Worm (Caenorhabditis elegans) whole organism, L4 larva: ENCODE data around the gene C34B4.5.

Experiments used
- F10B5.3 ChIP-seq: sonication (generic microtip); optimal IDR thresholded peaks from 2 replicates; lab custom pipeline; 2016; ENCODE audit warnings: mild to moderate bottlenecking, missing genetic modification characterization, missing compliant biosample characterization
- F49E8.2 ChIP-seq: sonication (generic microtip); optimal IDR thresholded peaks from 2 replicates; lab custom pipeline; 2016; ENCODE audit warnings: missing compliant biosample characterization, mild to moderate bottlenecking, missing genetic modification characterization, borderline replicate concordance
- R02D3.7 ChIP-seq: fragments of 150-350 bp; sonication (generic microtip); optimal IDR thresholded peaks from 3 replicates; lab custom pipeline; 2014; ENCODE audit warnings: missing biosample characterization, missing genetic modification characterization
- T26A8.4 ChIP-seq: fragments of 200-800 bp; sonication (Bioruptor generic); IDR thresholded peaks from 2 replicates; pipeline ENCODE4 v1.3.6; 2022; ENCODE audit warnings: missing genetic modification characterization, missing compliant biosample characterization
- Y75B8A.6 ChIP-seq: fragments of 200-800 bp; sonication (Bioruptor generic); IDR thresholded peaks from 2 replicates; pipeline ENCODE4 v1.3.6; 2022; ENCODE audit warnings: missing genetic modification reagents, missing genetic modification characterization, missing compliant biosample characterization
- ZK337.2 ChIP-seq: fragments of 200-800 bp; sonication (Bioruptor generic); IDR thresholded peaks from 2 replicates; pipeline ENCODE4 v1.3.6; 2022; ENCODE audit warnings: missing genetic modification reagents, missing genetic modification characterization, missing compliant biosample characterization
- aha-1 ChIP-seq: fragments of 150-350 bp; peaks from one replicate; lab custom pipeline; 2014; ENCODE audit warnings: missing biosample characterization, missing genetic modification characterization
- aly-2 ChIP-seq: sonication (generic microtip); optimal IDR thresholded peaks from 2 replicates; lab custom pipeline; 2018; ENCODE audit warnings: missing biosample characterization, missing genetic modification characterization
- arid-1 ChIP-seq: fragments of 200-800 bp; sonication (Bioruptor generic); conservative IDR thresholded peaks from 2 replicates; pipeline ENCODE4 v1.3.6; 2022; ENCODE audit warnings: missing genetic modification reagents, missing genetic modification characterization, missing compliant biosample characterization
- ceh-28 ChIP-seq: fragments of 150-350 bp; optimal IDR thresholded peaks from 2 replicates; lab custom pipeline; 2014; ENCODE audit warnings: missing biosample characterization, missing genetic modification reagents, missing genetic modification characterization
- ceh-32 ChIP-seq: sonication (generic microtip); optimal IDR thresholded peaks from 2 replicates; lab custom pipeline; 2016; ENCODE audit warnings: mild to moderate bottlenecking, missing genetic modification characterization, missing compliant biosample characterization; ENCODE audit not compliant: poor library complexity
- ceh-62 ChIP-seq: sonication (generic microtip); optimal IDR thresholded peaks from 2 replicates; lab custom pipeline; 2017; ENCODE audit warnings: missing biosample characterization, missing genetic modification characterization
- ces-1 ChIP-seq: fragments of 150-350 bp; sonication (generic microtip); optimal IDR thresholded peaks from 4 replicates; lab custom pipeline; 2014; ENCODE audit warnings: missing biosample characterization, missing genetic modification reagents, missing genetic modification characterization
- cey-2 ChIP-seq: sonication (generic microtip); optimal IDR thresholded peaks from 3 replicates; lab custom pipeline; 2017; ENCODE audit warnings: missing genetic modification characterization, mild to moderate bottlenecking, missing compliant biosample characterization, antibody characterized with exemption, borderline replicate concordance; ENCODE audit not compliant: insufficient read depth
- ctbp-1 ChIP-seq: fragments of 200-800 bp; sonication (Bioruptor generic); IDR thresholded peaks from 2 replicates; pipeline ENCODE4 v1.3.6; 2022; ENCODE audit warnings: missing genetic modification reagents, missing genetic modification characterization, missing compliant biosample characterization
- daf-8 ChIP-seq: fragments of 200-800 bp; sonication (Bioruptor generic); IDR thresholded peaks from 2 replicates; pipeline ENCODE4 v1.3.6; 2022; ENCODE audit warnings: missing genetic modification characterization, missing compliant biosample characterization
- dmd-9 ChIP-seq: fragments of 200-800 bp; sonication (Bioruptor generic); IDR thresholded peaks from 2 replicates; pipeline ENCODE4 v1.3.6; 2022; ENCODE audit warnings: missing genetic modification reagents, missing genetic modification characterization, missing compliant biosample characterization
- egl-27 ChIP-seq: sonication (generic microtip); optimal IDR thresholded peaks from 3 replicates; lab custom pipeline; 2017; ENCODE audit warnings: missing biosample characterization, missing genetic modification reagents, missing genetic modification characterization
- egl-43 ChIP-seq: fragments of 200-800 bp; sonication (Bioruptor generic); IDR thresholded peaks from 2 replicates; pipeline ENCODE4 v1.3.6; 2022; ENCODE audit warnings: missing genetic modification reagents, missing genetic modification characterization, missing compliant biosample characterization
- fkh-10 ChIP-seq: fragments of 150-350 bp; optimal IDR thresholded peaks from 2 replicates; lab custom pipeline; 2014; ENCODE audit warnings: missing biosample characterization, missing genetic modification reagents, missing genetic modification characterization
- gei-8 ChIP-seq: fragments of 200-800 bp; sonication (Bioruptor generic); optimal IDR thresholded peaks from 2 replicates; lab custom pipeline; 2018; ENCODE audit warnings: mild to moderate bottlenecking, missing genetic modification characterization, missing compliant biosample characterization
- hif-1 ChIP-seq, 2 experiments: sonication (generic microtip); optimal IDR thresholded peaks; 2 replicates each; lab custom pipeline; 2016 to 2017; ENCODE audit warnings: missing compliant biosample characterization in 2 of 2, missing genetic modification characterization in 2 of 2, missing genetic modification reagents in 2 of 2, missing genotype in 2 of 2, mild to moderate bottlenecking in 1 of 2
- hlh-11 ChIP-seq: fragments of 200-800 bp; sonication (Bioruptor generic); optimal IDR thresholded peaks from 2 replicates; lab custom pipeline; 2018; ENCODE audit warnings: mild to moderate bottlenecking, missing genetic modification characterization, missing compliant biosample characterization
- hmg-1.1 ChIP-seq: fragments of 200-800 bp; sonication (Bioruptor generic); IDR thresholded peaks from 2 replicates; pipeline ENCODE4 v1.3.6; 2022; ENCODE audit warnings: missing genetic modification reagents, missing genetic modification characterization, missing compliant biosample characterization
- lin-29 ChIP-seq: fragments of 200-800 bp; sonication (Bioruptor generic); IDR thresholded peaks from 2 replicates; pipeline ENCODE4 v1.3.6; 2022; ENCODE audit warnings: missing genetic modification reagents, missing genetic modification characterization, missing compliant biosample characterization
- lin-38 ChIP-seq: fragments of 200-800 bp; sonication (Bioruptor generic); IDR thresholded peaks from 2 replicates; pipeline ENCODE4 v1.3.6; 2022; ENCODE audit warnings: missing genetic modification reagents, missing genetic modification characterization, missing compliant biosample characterization
- lir-3 ChIP-seq: sonication (generic microtip); optimal IDR thresholded peaks from 2 replicates; lab custom pipeline; 2016; ENCODE audit warnings: mild to moderate bottlenecking, missing genetic modification characterization, missing compliant biosample characterization
- lsy-2 ChIP-seq, 2 experiments: fragments of 150-350 bp in 1 of 2; sonication (generic microtip) in 1 of 2; optimal IDR thresholded peaks; 2 replicates each; lab custom pipeline; 2014 to 2017; ENCODE audit warnings: missing biosample characterization in 2 of 2, missing genetic modification characterization in 2 of 2
- mdl-1 ChIP-seq, 2 experiments: fragments of 150-350 bp in 1 of 2; sonication (generic microtip) in 1 of 2; optimal IDR thresholded peaks; 2 replicates each; lab custom pipeline; 2014 to 2017; ENCODE audit warnings: missing biosample characterization in 2 of 2, missing genetic modification characterization in 2 of 2
- mdt-29 ChIP-seq: fragments of 200-800 bp; sonication (Bioruptor generic); IDR thresholded peaks from 2 replicates; pipeline ENCODE4 v1.3.6; 2022; ENCODE audit warnings: missing genetic modification reagents, missing genetic modification characterization, missing compliant biosample characterization
- mep-1 ChIP-seq: fragments of 150-350 bp; sonication (generic microtip); optimal IDR thresholded peaks from 3 replicates; lab custom pipeline; 2014; ENCODE audit warnings: missing biosample characterization, missing genetic modification characterization
- mes-2 ChIP-seq: sonication (generic microtip); optimal IDR thresholded peaks from 2 replicates; lab custom pipeline; 2016; ENCODE audit warnings: missing genotype, mild to moderate bottlenecking, missing genetic modification characterization, missing compliant biosample characterization; ENCODE audit not compliant: poor library complexity, severe bottlenecking
- mxl-2 ChIP-seq: fragments of 200-800 bp; sonication (Bioruptor generic); conservative IDR thresholded peaks from 2 replicates; pipeline ENCODE4 v1.3.6; 2022; ENCODE audit warnings: missing genetic modification reagents, missing genetic modification characterization, missing compliant biosample characterization
- nhr-25 ChIP-seq: sonication (generic microtip); optimal IDR thresholded peaks from 2 replicates; lab custom pipeline; 2017; ENCODE audit warnings: missing genetic modification characterization, mild to moderate bottlenecking, missing compliant biosample characterization, antibody characterized with exemption, moderate library complexity, borderline replicate concordance; ENCODE audit not compliant: insufficient read depth
- nhr-42 ChIP-seq: fragments of 200-800 bp; sonication (Bioruptor generic); IDR thresholded peaks from 2 replicates; pipeline ENCODE4 v1.3.6; 2022; ENCODE audit warnings: missing genetic modification characterization, missing compliant biosample characterization
- nhr-6 ChIP-seq: fragments of 150-350 bp; optimal IDR thresholded peaks from 2 replicates; lab custom pipeline; 2014; ENCODE audit warnings: missing biosample characterization, missing genetic modification characterization
- nhr-76 ChIP-seq: fragments of 150-350 bp; optimal IDR thresholded peaks from 2 replicates; lab custom pipeline; 2014; ENCODE audit warnings: missing biosample characterization, missing genetic modification characterization
- pha-4 ChIP-seq, 2 experiments: fragments of 150-350 bp in 1 of 2; fragments of 200-800 bp in 1 of 2; sonication (Bioruptor generic) in 1 of 2; IDR thresholded peaks in 1 of 2; optimal IDR thresholded peaks in 1 of 2; 2 replicates each; pipeline versions ENCODE4 v1.3.6 to Lab custom; 2014 to 2022; ENCODE audit warnings: missing genetic modification characterization in 2 of 2, missing genetic modification reagents in 2 of 2, missing biosample characterization in 1 of 2, missing compliant biosample characterization in 1 of 2
- pqm-1 ChIP-seq: sonication (generic microtip); optimal IDR thresholded peaks from 2 replicates; lab custom pipeline; 2017; ENCODE audit warnings: missing biosample characterization, missing genetic modification characterization
- saeg-2 ChIP-seq: fragments of 200-800 bp; sonication (Bioruptor generic); IDR thresholded peaks from 2 replicates; pipeline ENCODE4 v1.3.6; 2022; ENCODE audit warnings: missing genetic modification reagents, missing genetic modification characterization, missing compliant biosample characterization
- skn-1 ChIP-seq: fragments of 150-350 bp; optimal IDR thresholded peaks from 2 replicates; lab custom pipeline; 2014; ENCODE audit warnings: missing biosample characterization, missing genetic modification characterization
- tra-1 ChIP-seq: fragments of 200-800 bp; sonication (Bioruptor generic); IDR thresholded peaks from 2 replicates; pipeline ENCODE4 v1.3.6; 2022; ENCODE audit warnings: missing genetic modification reagents, missing genetic modification characterization, missing compliant biosample characterization
- unc-39 ChIP-seq: sonication (generic microtip); optimal IDR thresholded peaks from 2 replicates; lab custom pipeline; 2017; ENCODE audit warnings: missing biosample characterization, missing genetic modification characterization
- unc-62 ChIP-seq, 3 experiments: fragments of 150-350 bp in 1 of 3; sonication (generic microtip); optimal IDR thresholded peaks in 2 of 3; peaks in 1 of 3; 1 replicate in 1 of 3; 2 replicates in 2 of 3; lab custom pipeline; 2014 to 2017; ENCODE audit warnings: missing biosample characterization in 3 of 3, missing genetic modification characterization in 3 of 3, missing genetic modification reagents in 3 of 3, missing genotype in 1 of 3
- zag-1 ChIP-seq: fragments of 150-350 bp; optimal IDR thresholded peaks from 2 replicates; lab custom pipeline; 2014; ENCODE audit warnings: missing biosample characterization, missing genetic modification characterization
- zfp-2 ChIP-seq: sonication (generic microtip); optimal IDR thresholded peaks from 2 replicates; lab custom pipeline; 2016; ENCODE audit warnings: mild to moderate bottlenecking, missing genetic modification characterization, missing compliant biosample characterization
- zfp-3 ChIP-seq: fragments of 200-800 bp; sonication (Bioruptor generic); conservative IDR thresholded peaks from 2 replicates; pipeline ENCODE4 v1.3.6; 2022; ENCODE audit warnings: missing genetic modification reagents, missing genetic modification characterization, missing compliant biosample characterization
- ztf-11 ChIP-seq: fragments of 150-350 bp; optimal IDR thresholded peaks from 2 replicates; lab custom pipeline; 2014; ENCODE audit warnings: missing biosample characterization, missing genetic modification characterization

C34B4.5 gene

DNA sequence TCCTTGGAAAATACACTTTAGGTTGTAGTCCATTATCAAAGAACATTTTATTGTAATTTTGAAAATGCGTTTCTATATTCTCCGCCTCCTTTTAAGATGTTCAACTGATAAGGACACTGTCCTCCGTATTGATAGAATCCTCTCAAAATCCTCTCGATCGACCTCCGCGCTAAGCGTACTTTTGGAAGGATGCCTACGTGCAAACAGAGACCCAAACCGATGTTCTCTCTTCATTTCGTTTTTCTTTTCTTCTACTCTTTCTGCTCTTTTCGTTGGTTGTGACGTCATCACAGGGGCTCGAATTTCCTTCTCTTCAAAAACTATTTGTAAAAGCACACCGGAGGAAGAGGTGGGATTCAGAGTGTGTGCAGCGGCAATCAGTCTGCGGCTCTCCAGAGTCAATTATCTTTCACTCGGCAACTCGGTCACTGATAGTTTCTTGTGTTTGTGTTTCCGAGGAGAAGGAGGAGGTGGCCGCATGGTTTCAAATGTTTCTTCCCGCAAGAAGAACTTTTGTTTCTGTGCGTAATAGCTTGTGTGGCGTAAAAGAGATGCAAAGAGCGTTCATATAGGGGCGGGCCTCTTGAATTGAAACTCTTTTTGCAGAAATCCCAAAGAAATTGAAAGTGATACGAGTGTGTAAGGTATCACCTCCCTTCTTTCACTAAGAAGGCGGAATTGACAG is 13.2 kb upstream of the C34B4.5 start, which contains the start of gene C34B4.2:
Gene C34B4.2, plus strand, starts transcription at position 614 of the 685 bp plus-strand sequence.
- TF ChIP-seq egl-27 (tag; lab: Kevin White, UChicago), result no peak
- TF ChIP-seq ceh-32 (tag; lab: Kevin White, UChicago), result no peak
- peak; percentile 25; the same call in 1 of the 2 replicates for TF ChIP-seq lin-38 (GFP tag; lab: Robert Waterston, UW)
- no peak for TF ChIP-seq nhr-6 (tag; lab: Kevin White, UChicago)
- TF ChIP-seq arid-1 (GFP tag; lab: Robert Waterston, UW), result no peak
- TF ChIP-seq zfp-2 (tag; lab: Kevin White, UChicago), result no peak
- TF ChIP-seq ceh-62 (tag; lab: Kevin White, UChicago), result no peak
- TF ChIP-seq saeg-2 (GFP tag; lab: Robert Waterston, UW), result no peak
- TF ChIP-seq gei-8 (GFP tag; lab: Kevin White, UChicago), result no peak
- no peak for TF ChIP-seq nhr-76 (tag; lab: Kevin White, UChicago)
- peak; percentile 48 for TF ChIP-seq mes-2 (tag; lab: Kevin White, UChicago)
- no peak for TF ChIP-seq pqm-1
- peak; percentile 72; the same call in 1 of the 2 replicates for TF ChIP-seq tra-1 (GFP tag; lab: Robert Waterston, UW)
- no peak for TF ChIP-seq unc-39 (tag; lab: Kevin White, UChicago)
- no peak for TF ChIP-seq lin-29 (GFP tag; lab: Robert Waterston, UW)
- no peak for TF ChIP-seq mxl-2
- TF ChIP-seq nhr-25 (tag; lab: Kevin White, UChicago), result no peak
- no peak for TF ChIP-seq cey-2 (tag; lab: Kevin White, UChicago)
- TF ChIP-seq dmd-9, result no peak
- no peak for TF ChIP-seq daf-8 (GFP tag; lab: Robert Waterston, UW)
- TF ChIP-seq lir-3 (tag; lab: Kevin White, UChicago), result no peak
- TF ChIP-seq zfp-3, result no peak
- no peak for TF ChIP-seq ces-1 (GFP tag; lab: Kevin White, UChicago)
- TF ChIP-seq aha-1, result peak; percentile 100
- no peak for TF ChIP-seq ceh-28 (tag; lab: Kevin White, UChicago)
- no peak for TF ChIP-seq fkh-10 (GFP tag; lab: Kevin White, UChicago)
- no peak for TF ChIP-seq ZK337.2 (GFP tag; lab: Robert Waterston, UW)
- no peak for TF ChIP-seq F49E8.2
- TF ChIP-seq pha-4 (GFP tag; IDR thresholded peaks at IDR 0.05; lab: Robert Waterston, UW), result peak; percentile 61
- TF ChIP-seq pha-4 (tag; optimal IDR thresholded peaks at IDR 0.05; lab: Kevin White, UChicago), result peak; percentile 85
- TF ChIP-seq R02D3.7 (tag; lab: Kevin White, UChicago), result no peak
- no peak for TF ChIP-seq F10B5.3 (tag; lab: Kevin White, UChicago)
- peak; percentile 84 to 99 for TF ChIP-seq hif-1 (tag; optimal IDR thresholded peaks at IDR 0.05; lab: Kevin White, UChicago)
- TF ChIP-seq nhr-42 (GFP tag; lab: Robert Waterston, UW), result no peak
- no peak for TF ChIP-seq ztf-11 (tag; lab: Kevin White, UChicago)
- TF ChIP-seq hmg-1.1, result 0 out of 2 replicates have a peak, but pooled peaks have one; percentile 65
- no peak for TF ChIP-seq skn-1
- peak; percentile 55; the same call in 1 of the 2 replicates for TF ChIP-seq T26A8.4 (GFP tag; lab: Robert Waterston, UW)
- peak in 1 of 2 experiments; percentile 93 for TF ChIP-seq unc-62 (GFP tag; optimal IDR thresholded peaks at IDR 0.05 in 1 of 2; lab: Kevin White, UChicago)
- TF ChIP-seq unc-62 (tag; optimal IDR thresholded peaks at IDR 0.05; lab: Kevin White, UChicago), result no peak
- TF ChIP-seq egl-43, result no peak
- peak; percentile 90 for TF ChIP-seq hlh-11 (tag; lab: Kevin White, UChicago)
- no peak for TF ChIP-seq Y75B8A.6 (GFP tag; lab: Robert Waterston, UW)
- peak; percentile 7 to 62 for TF ChIP-seq lsy-2 (tag; optimal IDR thresholded peaks at IDR 0.05; lab: Kevin White, UChicago)
- TF ChIP-seq mdt-29 (GFP tag; lab: Robert Waterston, UW), result peak; percentile 38; the same call in 1 of the 2 replicates
- TF ChIP-seq ctbp-1 (GFP tag; lab: Robert Waterston, UW), result 0 out of 2 replicates have a peak, but pooled peaks have one; percentile 46
- peak; percentile 75 for TF ChIP-seq mep-1 (tag; lab: Kevin White, UChicago)
- no peak for TF ChIP-seq aly-2 (tag; lab: Kevin White, UChicago)
- TF ChIP-seq zag-1 (tag; lab: Kevin White, UChicago), result no peak
- peak in 1 of 2 experiments; percentile 66 for TF ChIP-seq mdl-1 (tag; optimal IDR thresholded peaks at IDR 0.05; lab: Kevin White, UChicago)
